Worm (Caenorhabditis elegans): ENCODE measurements around the gene fbxa-36.

The fbxa-36 gene

ce11 chrIII:1315038-1315437 is 22.0 kb upstream of the fbxa-36 start, which contains the start of the genes fbxa-80 and fbxa-19:
fbxa-80 (minus strand) TSS chrIII:1315210.
fbxa-19 (plus strand) TSS chrIII:1315401.
- TF ChIP-seq tra-4 (tag; optimal IDR thresholded peaks at IDR 0.05) (no peak), tbx-11 (GFP tag; IDR thresholded peaks at IDR 0.05) (no peak)

ce11 chrIII:1314283-1314682 is 21.2 kb upstream of the fbxa-36 start:
- no peak for TF ChIP-seq hnd-1 (tag; optimal IDR thresholded peaks at IDR 0.05)
- TF ChIP-seq tbx-11 (GFP tag; IDR thresholded peaks at IDR 0.05): no peak
- TF ChIP-seq ets-7 (tag; optimal IDR thresholded peaks at IDR 0.05): no peak
- TF ChIP-seq ama-1 (optimal IDR thresholded peaks at IDR 0.05): no peak
- TF ChIP-seq scrt-1 (GFP tag; IDR thresholded peaks at IDR 0.05): no peak
- TF ChIP-seq tra-4 (tag; optimal IDR thresholded peaks at IDR 0.05): no peak
- TF ChIP-seq hmg-4 (GFP tag; optimal IDR thresholded peaks at IDR 0.05): no peak
- no peak for TF ChIP-seq pes-1 (GFP tag; IDR thresholded peaks at IDR 0.05)
- no peak for TF ChIP-seq aly-1 (tag; optimal IDR thresholded peaks at IDR 0.05)
- no peak for TF ChIP-seq hmbx-1 (tag; optimal IDR thresholded peaks at IDR 0.05)
- no peak for TF ChIP-seq ceh-36 (tag; optimal IDR thresholded peaks at IDR 0.05)

ce11 chrIII:1311367-1311766 is 18.3 kb upstream of the fbxa-36 start:
- TF ChIP-seq flt-1 (GFP tag; IDR thresholded peaks at IDR 0.05) (no peak), hnd-1 (tag; optimal IDR thresholded peaks at IDR 0.05) (no peak), tbx-37 (GFP tag; conservative IDR thresholded peaks at IDR 0.05) (no peak), B0310.2 (tag; optimal IDR thresholded peaks at IDR 0.05) (no peak), sea-1 (GFP tag; conservative IDR thresholded peaks at IDR 0.05) (no peak), ceh-36 (tag; optimal IDR thresholded peaks at IDR 0.05) (no peak), hmg-4 (GFP tag; optimal IDR thresholded peaks at IDR 0.05) (no peak), pes-1 (GFP tag; IDR thresholded peaks at IDR 0.05) (no peak), ets-7 (tag; optimal IDR thresholded peaks at IDR 0.05) (no peak), ceh-13 (GFP tag; optimal IDR thresholded peaks at IDR 0.05) (no peak), F13C5.2 (tag; optimal IDR thresholded peaks at IDR 0.05) (no peak), ama-1 (optimal IDR thresholded peaks at IDR 0.05) (no peak), tbx-11 (GFP tag; IDR thresholded peaks at IDR 0.05) (no peak), aly-1 (tag; optimal IDR thresholded peaks at IDR 0.05) (no peak), hmbx-1 (tag; optimal IDR thresholded peaks at IDR 0.05) (no peak)

ce11 chrIII:1308887-1309286 is 15.9 kb upstream of the fbxa-36 start, which contains the start of gene Y82E9BL.12:
Y82E9BL.12 (plus strand) TSS chrIII:1309187.
- TF ChIP-seq hnd-1 (tag; optimal IDR thresholded peaks at IDR 0.05): no peak
- TF ChIP-seq ceh-13 (GFP tag; optimal IDR thresholded peaks at IDR 0.05): no peak
- TF ChIP-seq hmbx-1 (tag; optimal IDR thresholded peaks at IDR 0.05): no peak
- TF ChIP-seq tbx-11 (GFP tag; IDR thresholded peaks at IDR 0.05): no peak
- TF ChIP-seq F13C5.2 (tag; optimal IDR thresholded peaks at IDR 0.05): no peak
- TF ChIP-seq aly-1 (tag; optimal IDR thresholded peaks at IDR 0.05): no peak
- no peak for TF ChIP-seq ceh-36 (tag; optimal IDR thresholded peaks at IDR 0.05)
- no peak for TF ChIP-seq B0310.2 (tag; optimal IDR thresholded peaks at IDR 0.05)
- no peak for TF ChIP-seq tra-4 (tag; optimal IDR thresholded peaks at IDR 0.05)
- TF ChIP-seq ets-7 (tag; optimal IDR thresholded peaks at IDR 0.05): no peak
- TF ChIP-seq sea-1 (GFP tag; conservative IDR thresholded peaks at IDR 0.05): no peak
- TF ChIP-seq flt-1 (GFP tag; IDR thresholded peaks at IDR 0.05): no peak
- TF ChIP-seq ama-1 (optimal IDR thresholded peaks at IDR 0.05): no peak
- no peak for TF ChIP-seq scrt-1 (GFP tag; IDR thresholded peaks at IDR 0.05)
- TF ChIP-seq hmg-4 (GFP tag; optimal IDR thresholded peaks at IDR 0.05): no peak
- no peak for TF ChIP-seq tbx-37 (GFP tag; conservative IDR thresholded peaks at IDR 0.05)
- TF ChIP-seq pes-1 (GFP tag; IDR thresholded peaks at IDR 0.05): no peak

ce11 chrIII:1308209-1308608 is 15.2 kb upstream of the fbxa-36 start, which contains the start of gene fbxa-79:
fbxa-79 (minus strand) TSS chrIII:1308294.
- TF ChIP-seq tra-4 (tag; optimal IDR thresholded peaks at IDR 0.05): no peak
- TF ChIP-seq ceh-36 (tag; optimal IDR thresholded peaks at IDR 0.05): no peak
- TF ChIP-seq hmbx-1 (tag; optimal IDR thresholded peaks at IDR 0.05): no peak
- no peak for TF ChIP-seq pes-1 (GFP tag; IDR thresholded peaks at IDR 0.05)
- no peak for TF ChIP-seq ama-1 (optimal IDR thresholded peaks at IDR 0.05)
- no peak for TF ChIP-seq flt-1 (GFP tag; IDR thresholded peaks at IDR 0.05)
- TF ChIP-seq sea-1 (GFP tag; conservative IDR thresholded peaks at IDR 0.05): no peak
- TF ChIP-seq ets-7 (tag; optimal IDR thresholded peaks at IDR 0.05): no peak
- TF ChIP-seq F13C5.2 (tag; optimal IDR thresholded peaks at IDR 0.05): no peak
- no peak for TF ChIP-seq hnd-1 (tag; optimal IDR thresholded peaks at IDR 0.05)
- TF ChIP-seq B0310.2 (tag; optimal IDR thresholded peaks at IDR 0.05): no peak

ce11 chrIII:1307333-1307732 is 14.3 kb upstream of the fbxa-36 start:
- no peak for TF ChIP-seq hmg-4 (GFP tag; optimal IDR thresholded peaks at IDR 0.05)
- TF ChIP-seq tbx-11 (GFP tag; IDR thresholded peaks at IDR 0.05): no peak
- no peak for TF ChIP-seq aly-1 (tag; optimal IDR thresholded peaks at IDR 0.05)
- TF ChIP-seq ceh-36 (tag; optimal IDR thresholded peaks at IDR 0.05): no peak
- no peak for TF ChIP-seq hmbx-1 (tag; optimal IDR thresholded peaks at IDR 0.05)
- no peak for TF ChIP-seq hnd-1 (tag; optimal IDR thresholded peaks at IDR 0.05)
- no peak for TF ChIP-seq F13C5.2 (tag; optimal IDR thresholded peaks at IDR 0.05)
- no peak for TF ChIP-seq B0310.2 (tag; optimal IDR thresholded peaks at IDR 0.05)

ce11 chrIII:1303414-1303813 is 10.4 kb upstream of the fbxa-36 start, which contains the start of gene fbxa-75:
fbxa-75 (plus strand) TSS chrIII:1303714.
- TF ChIP-seq ceh-13 (GFP tag; optimal IDR thresholded peaks at IDR 0.05) (no peak), ceh-36 (tag; optimal IDR thresholded peaks at IDR 0.05) (no peak), flt-1 (GFP tag; IDR thresholded peaks at IDR 0.05) (no peak), sea-1 (GFP tag; conservative IDR thresholded peaks at IDR 0.05) (no peak), tbx-37 (GFP tag; conservative IDR thresholded peaks at IDR 0.05) (no peak)

ce11 chrIII:1297604-1298003 is 4.6 kb upstream of the fbxa-36 start, which contains the start of gene fbxa-28:
fbxa-28 (plus strand) TSS chrIII:1297904.
- TF ChIP-seq tbx-37 (GFP tag; conservative IDR thresholded peaks at IDR 0.05): no peak
- TF ChIP-seq hnd-1 (tag; optimal IDR thresholded peaks at IDR 0.05): no peak
- no peak for TF ChIP-seq aly-1 (tag; optimal IDR thresholded peaks at IDR 0.05)
- TF ChIP-seq flt-1 (GFP tag; IDR thresholded peaks at IDR 0.05): no peak
- TF ChIP-seq F13C5.2 (tag; optimal IDR thresholded peaks at IDR 0.05): no peak
- no peak for TF ChIP-seq hmg-4 (GFP tag; optimal IDR thresholded peaks at IDR 0.05)
- no peak for TF ChIP-seq B0310.2 (tag; optimal IDR thresholded peaks at IDR 0.05)
- no peak for TF ChIP-seq ceh-13 (GFP tag; optimal IDR thresholded peaks at IDR 0.05)
- TF ChIP-seq ama-1 (optimal IDR thresholded peaks at IDR 0.05): no peak
- no peak for TF ChIP-seq ets-7 (tag; optimal IDR thresholded peaks at IDR 0.05)
